Worm (Caenorhabditis elegans) whole organism, mixed stage, embryonic: Measurements from ENCODE around the gene F23F1.10.

Experiments
- bed-3 ChIP-seq: fragments of 200-800 bp; sonication (Bioruptor generic); optimal IDR thresholded peaks from 3 replicates; lab custom pipeline; 2018; ENCODE audit warnings: mild to moderate bottlenecking, missing genetic modification characterization, moderate library complexity, missing compliant biosample characterization
- ceh-39 ChIP-seq: fragments of 150-350 bp; optimal IDR thresholded peaks from 2 replicates; lab custom pipeline; 2014; ENCODE audit warnings: missing biosample characterization, missing genetic modification characterization
- ceh-43 ChIP-seq: fragments of 200-800 bp; sonication (Bioruptor generic); optimal IDR thresholded peaks from 2 replicates; lab custom pipeline; 2018; ENCODE audit warnings: mild to moderate bottlenecking, missing genetic modification characterization, moderate library complexity, missing compliant biosample characterization
- ceh-83 ChIP-seq: fragments of 200-800 bp; sonication (Bioruptor generic); optimal IDR thresholded peaks from 2 replicates; lab custom pipeline; 2018; ENCODE audit warnings: mild to moderate bottlenecking, missing genetic modification characterization, missing compliant biosample characterization
- ces-1 ChIP-seq: fragments of 150-350 bp; optimal IDR thresholded peaks from 2 replicates; lab custom pipeline; 2014; ENCODE audit warnings: missing biosample characterization, missing genetic modification reagents, missing genetic modification characterization
- drap-1 ChIP-seq: fragments of 200-800 bp; sonication (Bioruptor generic); optimal IDR thresholded peaks from 3 replicates; lab custom pipeline; 2018; ENCODE audit warnings: mild to moderate bottlenecking, missing genetic modification characterization, missing compliant biosample characterization
- elt-1 ChIP-seq: sonication (generic microtip); optimal IDR thresholded peaks from 2 replicates; lab custom pipeline; 2017; ENCODE audit warnings: missing genetic modification characterization, mild to moderate bottlenecking, missing compliant biosample characterization, antibody characterized with exemption, moderate library complexity, borderline replicate concordance; ENCODE audit not compliant: insufficient read depth
- flh-1 ChIP-seq: fragments of 200-800 bp; sonication (Bioruptor generic); optimal IDR thresholded peaks from 2 replicates; lab custom pipeline; 2018; ENCODE audit warnings: mild to moderate bottlenecking, missing genetic modification characterization, moderate library complexity, missing compliant biosample characterization
- lin-32 ChIP-seq: fragments of 200-800 bp; sonication (Bioruptor generic); optimal IDR thresholded peaks from 2 replicates; lab custom pipeline; 2018; ENCODE audit warnings: mild to moderate bottlenecking, missing genetic modification characterization, missing compliant biosample characterization
- mab-5 ChIP-seq: fragments of 150-350 bp; optimal IDR thresholded peaks from 2 replicates; lab custom pipeline; 2014; ENCODE audit warnings: missing biosample characterization, missing genetic modification characterization
- mep-1 ChIP-seq: fragments of 150-350 bp; optimal IDR thresholded peaks from 2 replicates; lab custom pipeline; 2017; ENCODE audit warnings: missing biosample characterization, missing genetic modification reagents, missing genetic modification characterization, inconsistent platforms
- mls-2 ChIP-seq: sonication (generic microtip); optimal IDR thresholded peaks from 2 replicates; lab custom pipeline; 2016; ENCODE audit warnings: mild to moderate bottlenecking, missing genetic modification characterization, moderate library complexity, missing compliant biosample characterization
- nhr-12 ChIP-seq: fragments of 150-350 bp; optimal IDR thresholded peaks from 2 replicates; lab custom pipeline; 2014; ENCODE audit warnings: missing biosample characterization, missing genetic modification characterization
- nhr-237 ChIP-seq: fragments of 150-350 bp; optimal IDR thresholded peaks from 2 replicates; lab custom pipeline; 2014; ENCODE audit warnings: missing biosample characterization, missing genetic modification characterization
- nhr-28 ChIP-seq: fragments of 150-350 bp; optimal IDR thresholded peaks from 2 replicates; lab custom pipeline; 2014; ENCODE audit warnings: missing biosample characterization, missing genetic modification characterization
- nhr-76 ChIP-seq: sonication (generic microtip); optimal IDR thresholded peaks from 2 replicates; lab custom pipeline; 2017; ENCODE audit warnings: missing biosample characterization, missing genetic modification characterization
- pha-4 ChIP-seq: fragments of 150-350 bp; optimal IDR thresholded peaks from 2 replicates; lab custom pipeline; 2018; ENCODE audit warnings: missing biosample characterization, missing genetic modification reagents, missing genetic modification characterization
- snpc-4 ChIP-seq: fragments of 150-350 bp; optimal IDR thresholded peaks from 2 replicates; lab custom pipeline; 2014; ENCODE audit warnings: missing biosample characterization, missing genetic modification characterization
- sptf-1 ChIP-seq: sonication (generic microtip); optimal IDR thresholded peaks from 2 replicates; lab custom pipeline; 2017; ENCODE audit warnings: mild to moderate bottlenecking, missing genetic modification characterization, moderate library complexity, missing compliant biosample characterization
- unc-120 ChIP-seq: sonication (generic microtip); optimal IDR thresholded peaks from 2 replicates; lab custom pipeline; 2017; ENCODE audit warnings: missing genetic modification characterization, missing compliant biosample characterization; ENCODE audit not compliant: poor library complexity, severe bottlenecking
- zip-8 ChIP-seq: fragments of 150-350 bp; optimal IDR thresholded peaks from 2 replicates; lab custom pipeline; 2014; ENCODE audit warnings: missing biosample characterization, missing genetic modification characterization
- ztf-11 ChIP-seq: fragments of 150-350 bp; optimal IDR thresholded peaks from 2 replicates; lab custom pipeline; 2014; ENCODE audit warnings: missing biosample characterization, missing genetic modification characterization

F23F1.10 gene

DNA sequence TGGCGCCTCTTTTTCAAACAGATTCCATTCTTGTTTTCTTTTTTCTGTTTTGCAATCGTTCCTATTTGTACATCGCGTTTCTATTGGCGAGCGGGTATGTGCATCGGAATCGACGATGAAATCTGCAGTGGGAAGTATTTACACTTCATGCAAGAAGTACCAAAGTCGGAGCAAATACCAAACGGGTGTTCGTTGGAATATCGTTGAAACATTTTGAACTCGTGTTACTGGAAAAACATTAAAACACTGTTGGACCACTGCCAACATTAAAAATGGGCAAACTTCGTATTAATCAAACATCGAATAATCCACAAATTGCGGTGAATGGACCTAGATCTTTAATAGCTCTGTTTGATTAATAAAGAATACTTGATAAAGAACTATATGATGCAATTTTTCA is 37.4 kb upstream of the F23F1.10 start, which contains the start of gene C23H3.9:
C23H3.9 (minus strand) TSS at position 101 of the 400 bp plus-strand sequence.
- TF ChIP-seq unc-120 (tag; lab: Kevin White, UChicago) (no peak), sptf-1 (tag; lab: Kevin White, UChicago) (no peak), ceh-39 (tag; lab: Kevin White, UChicago) (no peak), nhr-76 (tag; lab: Kevin White, UChicago) (no peak), zip-8 (tag; lab: Kevin White, UChicago) (no peak)

DNA sequence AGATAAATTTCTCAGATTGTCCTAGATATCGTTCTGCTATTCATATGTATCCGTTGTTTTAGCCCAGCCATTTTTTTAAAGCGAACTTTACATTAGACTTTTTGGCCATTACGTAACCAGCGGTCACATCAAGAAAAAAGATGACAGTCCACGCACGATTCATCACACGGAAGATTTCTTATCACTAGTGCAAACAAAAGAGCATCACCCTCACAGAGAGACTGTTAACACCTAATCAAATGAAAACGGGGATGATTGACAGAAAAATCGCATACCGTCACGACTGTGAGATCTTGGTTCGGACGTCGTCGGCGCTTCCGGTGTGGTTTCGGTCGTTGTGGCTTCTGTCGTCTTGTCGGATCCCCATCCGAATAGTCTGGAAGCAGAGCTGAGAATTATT is 34.9 kb upstream of the F23F1.10 start:
- TF ChIP-seq flh-1 (GFP tag; lab: Kevin White, UChicago) = no peak
- no peak for TF ChIP-seq mls-2
- no peak for TF ChIP-seq mab-5 (tag; lab: Kevin White, UChicago)
- no peak for TF ChIP-seq elt-1
- no peak for TF ChIP-seq bed-3 (GFP tag; lab: Kevin White, UChicago)
- no peak for TF ChIP-seq pha-4
- no peak for TF ChIP-seq unc-120 (tag; lab: Kevin White, UChicago)
- no peak for TF ChIP-seq nhr-12 (tag; lab: Kevin White, UChicago)

DNA sequence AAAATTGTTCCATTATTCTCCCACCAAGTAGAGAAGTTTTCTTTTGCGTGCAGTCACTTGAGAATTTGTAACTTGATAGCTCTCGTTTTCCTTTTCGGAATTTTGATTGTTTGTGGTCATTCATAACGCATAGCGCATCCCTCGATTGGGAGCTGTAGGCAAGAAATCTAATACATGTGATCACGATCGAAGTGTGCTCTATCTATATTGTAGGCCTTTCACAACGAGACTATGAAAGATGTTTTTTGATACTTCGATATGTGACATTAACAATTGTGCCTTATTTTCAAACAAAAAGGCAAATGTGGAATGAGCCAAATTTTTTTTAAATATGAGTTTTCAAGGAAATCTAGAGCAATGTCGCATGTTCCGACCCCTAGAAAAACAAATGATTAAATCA is 34.0 kb upstream of the F23F1.10 start:
- no peak for TF ChIP-seq mab-5 (tag; lab: Kevin White, UChicago)
- no peak for TF ChIP-seq mep-1 (tag; lab: Kevin White, UChicago)
- TF ChIP-seq unc-120 (tag; lab: Kevin White, UChicago) = no peak

DNA sequence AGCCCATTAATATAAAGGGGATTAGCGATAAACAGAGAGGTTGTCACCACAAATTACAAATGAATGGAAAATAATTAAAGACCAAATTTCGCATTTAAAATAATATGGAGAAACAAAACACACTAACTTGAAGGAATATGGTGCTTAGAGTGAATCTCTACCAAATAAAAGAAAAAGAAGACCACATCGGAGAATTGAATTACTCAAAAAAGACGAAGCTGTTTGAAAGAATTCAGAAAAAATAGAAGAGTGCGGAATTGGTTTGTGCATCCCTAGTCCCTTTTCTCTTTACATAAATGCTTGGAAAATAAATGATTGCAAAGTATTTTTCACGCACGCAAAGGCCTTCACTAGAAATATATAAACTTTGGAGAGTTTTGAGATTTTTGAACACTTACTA is 32.1 kb upstream of the F23F1.10 start:
- TF ChIP-seq ces-1 (GFP tag; lab: Kevin White, UChicago) (peak; percentile 76), unc-120 (tag; lab: Kevin White, UChicago) (no peak)

DNA sequence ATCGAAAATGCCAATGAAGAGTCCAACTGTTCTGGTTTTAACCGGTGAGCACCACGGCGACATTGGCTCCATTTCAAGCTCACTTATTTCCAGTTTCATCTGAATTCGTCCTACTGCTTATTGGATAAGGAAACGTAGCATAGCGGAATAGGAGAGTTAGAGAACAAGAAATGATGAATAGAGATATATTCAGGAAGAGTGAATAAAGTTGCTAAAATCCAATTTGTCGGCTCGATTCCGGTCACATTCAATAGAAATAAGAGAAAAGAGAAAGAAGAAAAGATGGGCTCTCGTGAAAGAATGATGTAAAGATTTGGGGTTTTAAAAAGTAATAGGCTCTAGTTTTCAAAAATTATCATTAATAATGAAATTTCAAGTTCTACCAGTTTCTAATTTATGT is 31.5 kb upstream of the F23F1.10 start:
- TF ChIP-seq ces-1 (GFP tag; lab: Kevin White, UChicago) (peak; percentile 97), drap-1 (GFP tag; lab: Kevin White, UChicago) (no peak), zip-8 (tag; lab: Kevin White, UChicago) (no peak), unc-120 (tag; lab: Kevin White, UChicago) (no peak), nhr-12 (tag; lab: Kevin White, UChicago) (no peak), mls-2 (no peak), snpc-4 (tag; lab: Kevin White, UChicago) (no peak)

DNA sequence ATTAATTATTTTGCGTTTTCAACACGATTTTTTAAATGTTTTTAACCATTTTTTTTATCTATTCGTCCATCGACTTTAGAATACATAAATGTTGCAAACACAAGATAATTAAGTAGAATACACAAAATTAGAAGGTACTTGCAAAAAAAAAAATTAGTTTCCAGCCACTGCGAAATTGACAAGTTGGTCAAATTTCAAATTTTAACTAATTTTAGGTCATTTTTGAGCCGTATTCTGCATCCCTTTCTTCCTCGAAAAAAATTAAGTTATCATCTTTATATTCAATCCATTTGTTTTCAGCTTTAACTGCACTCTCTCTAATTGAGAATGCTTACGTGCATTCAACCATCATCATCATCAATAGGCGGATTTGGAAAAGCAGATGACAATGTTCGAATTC is 27.6 kb upstream of the F23F1.10 start, which contains the start of gene egl-26:
egl-26 (plus strand) TSS at position 301 of the 400 bp plus-strand sequence.
- TF ChIP-seq mep-1 (tag; lab: Kevin White, UChicago) (no peak), ceh-83 (GFP tag; lab: Kevin White, UChicago) (no peak), nhr-28 (tag; lab: Kevin White, UChicago) (no peak), mab-5 (tag; lab: Kevin White, UChicago) (no peak), drap-1 (GFP tag; lab: Kevin White, UChicago) (no peak), nhr-237 (tag; lab: Kevin White, UChicago) (no peak), lin-32 (GFP tag; lab: Kevin White, UChicago) (no peak)

DNA sequence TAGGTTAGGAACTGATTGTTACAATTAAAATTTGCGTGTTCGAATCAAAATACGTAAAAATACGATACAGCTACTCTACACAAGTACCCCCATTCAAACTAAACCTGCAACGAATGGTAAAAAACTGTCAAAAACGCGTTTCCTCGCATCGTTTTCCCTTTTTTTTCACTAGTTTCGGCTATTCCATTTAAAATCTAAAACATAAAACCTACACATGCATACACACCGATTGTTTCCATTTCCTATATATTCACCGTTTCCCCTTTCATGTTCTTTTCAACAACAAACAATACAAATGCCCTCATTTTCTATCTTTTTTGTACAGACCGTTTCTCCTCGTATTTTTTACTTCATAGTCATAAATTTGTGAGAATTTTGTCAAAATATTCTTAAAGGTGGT is 27.0 kb upstream of the F23F1.10 start:
- TF ChIP-seq snpc-4 (tag; lab: Kevin White, UChicago) (no peak), bed-3 (GFP tag; lab: Kevin White, UChicago) (no peak), mls-2 (no peak), unc-120 (tag; lab: Kevin White, UChicago) (no peak), ceh-39 (tag; lab: Kevin White, UChicago) (no peak)

DNA sequence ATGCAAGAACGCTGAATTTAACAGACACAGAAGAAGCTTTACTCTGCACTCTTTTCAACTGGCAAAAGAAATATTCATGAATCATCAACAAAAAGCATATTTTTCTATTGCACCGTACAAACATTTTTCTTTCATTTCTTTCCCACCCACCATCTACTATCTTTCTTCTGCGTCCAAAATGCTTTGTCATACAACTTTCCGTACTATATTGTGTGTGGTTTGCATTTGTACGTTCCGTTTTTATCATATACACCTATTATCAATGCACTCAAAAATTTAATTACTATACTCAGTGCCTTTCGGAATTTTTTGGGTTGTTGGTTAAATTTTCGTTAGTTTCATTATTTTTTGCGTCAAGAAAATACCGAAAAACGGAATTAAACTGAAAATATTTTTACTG is 25.9 kb upstream of the F23F1.10 start:
- TF ChIP-seq mls-2 (no peak), unc-120 (tag; lab: Kevin White, UChicago) (no peak), ceh-43 (no peak), drap-1 (GFP tag; lab: Kevin White, UChicago) (no peak), ztf-11 (tag; lab: Kevin White, UChicago) (no peak), nhr-76 (tag; lab: Kevin White, UChicago) (no peak), ceh-39 (tag; lab: Kevin White, UChicago) (no peak), nhr-237 (tag; lab: Kevin White, UChicago) (no peak)
